Worm (Caenorhabditis elegans) whole organism, mixed stage, embryonic: ENCODE data around the gene C55A6.7.

Experiments used
- unc-62 ChIP-seq: fragments of 150-350 bp; optimal IDR thresholded peaks from 2 replicates; lab custom pipeline; 2014; ENCODE audit warnings: missing biosample characterization, missing genetic modification reagents, missing genetic modification characterization
- zip-8 ChIP-seq: fragments of 150-350 bp; optimal IDR thresholded peaks from 2 replicates; lab custom pipeline; 2014; ENCODE audit warnings: missing biosample characterization, missing genetic modification characterization

DNA sequence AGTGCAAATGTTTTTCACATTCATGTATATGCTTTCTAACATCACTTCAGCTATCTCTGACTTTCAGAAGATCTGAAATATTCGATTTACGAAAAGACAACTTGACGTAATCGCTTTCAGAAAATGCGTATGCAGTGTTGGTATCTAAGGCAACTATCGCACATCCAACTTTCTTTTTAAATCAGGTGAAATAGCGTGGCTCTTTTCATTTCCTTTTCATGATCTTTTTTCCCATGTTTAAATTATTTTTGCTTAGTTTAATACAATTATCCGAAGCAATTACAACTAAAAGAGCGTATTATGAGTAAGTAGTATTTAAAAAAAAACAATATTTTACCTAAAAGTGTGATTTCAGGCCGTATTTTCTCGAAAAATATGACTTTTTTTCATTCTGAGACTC lies 26.5 kb upstream of the C55A6.7 start, which contains the start of gene F38B7.11:
- TF ChIP-seq zip-8 (no peak), unc-62 (no peak)
